Worm (Caenorhabditis elegans) whole organism, early embryonic: ENCODE measurements around the gene K08F4.3.

Source experiments
- B0310.2 ChIP-seq: sonication (generic microtip); optimal IDR thresholded peaks from 2 replicates; lab custom pipeline; 2016; ENCODE audit warnings: mild to moderate bottlenecking, missing genetic modification characterization, missing compliant biosample characterization
- F13C5.2 ChIP-seq: sonication (generic microtip); optimal IDR thresholded peaks from 2 replicates; lab custom pipeline; 2017; ENCODE audit warnings: mild to moderate bottlenecking, missing genetic modification characterization, inconsistent platforms, missing compliant biosample characterization
- aly-1 ChIP-seq: sonication (generic microtip); optimal IDR thresholded peaks from 2 replicates; lab custom pipeline; 2016; ENCODE audit warnings: missing genetic modification characterization, missing compliant biosample characterization
- ama-1 ChIP-seq: fragments of 150-350 bp; optimal IDR thresholded peaks from 2 replicates; lab custom pipeline; 2014
- ceh-13 ChIP-seq: fragments of 200-800 bp; sonication (Bioruptor generic); optimal IDR thresholded peaks from 2 replicates; lab custom pipeline; 2018; ENCODE audit warnings: mild to moderate bottlenecking, missing genetic modification characterization, missing compliant biosample characterization
- ceh-36 ChIP-seq: sonication (generic microtip); optimal IDR thresholded peaks from 2 replicates; lab custom pipeline; 2016; ENCODE audit warnings: missing genetic modification characterization, inconsistent platforms, missing compliant biosample characterization
- ets-7 ChIP-seq: sonication (generic microtip); optimal IDR thresholded peaks from 2 replicates; lab custom pipeline; 2016; ENCODE audit warnings: missing genotype, missing genetic modification characterization, missing compliant biosample characterization
- flt-1 ChIP-seq: fragments of 200-800 bp; sonication (Bioruptor generic); IDR thresholded peaks from 2 replicates; pipeline ENCODE4 v1.3.6; 2022; ENCODE audit warnings: missing genetic modification characterization, missing compliant biosample characterization
- hmbx-1 ChIP-seq: sonication (generic microtip); optimal IDR thresholded peaks from 2 replicates; lab custom pipeline; 2016; ENCODE audit warnings: mild to moderate bottlenecking, missing genetic modification characterization, missing compliant biosample characterization
- hmg-4 ChIP-seq: fragments of 200-800 bp; sonication (Bioruptor generic); optimal IDR thresholded peaks from 2 replicates; lab custom pipeline; 2018; ENCODE audit warnings: mild to moderate bottlenecking, missing genetic modification characterization, missing compliant biosample characterization
- hnd-1 ChIP-seq: sonication (generic microtip); optimal IDR thresholded peaks from 2 replicates; lab custom pipeline; 2016; ENCODE audit warnings: missing genetic modification characterization, missing compliant biosample characterization
- pes-1 ChIP-seq: fragments of 200-800 bp; sonication (Bioruptor generic); IDR thresholded peaks from 2 replicates; pipeline ENCODE4 v1.3.6; 2022; ENCODE audit warnings: missing genetic modification reagents, missing genetic modification characterization, missing compliant biosample characterization
- scrt-1 ChIP-seq: fragments of 200-800 bp; sonication (Bioruptor generic); IDR thresholded peaks from 2 replicates; pipeline ENCODE4 v1.3.6; 2022; ENCODE audit warnings: missing genetic modification characterization, missing compliant biosample characterization
- sea-1 ChIP-seq: fragments of 200-800 bp; sonication (Bioruptor generic); conservative IDR thresholded peaks from 2 replicates; pipeline ENCODE4 v1.3.6; 2022; ENCODE audit warnings: missing genetic modification characterization, missing compliant biosample characterization
- tbx-11 ChIP-seq: fragments of 200-800 bp; sonication (Bioruptor generic); IDR thresholded peaks from 2 replicates; pipeline ENCODE4 v1.3.6; 2022; ENCODE audit warnings: missing genetic modification characterization, missing compliant biosample characterization
- tbx-37 ChIP-seq: fragments of 200-800 bp; sonication (Bioruptor generic); conservative IDR thresholded peaks from 2 replicates; pipeline ENCODE4 v1.3.6; 2022; ENCODE audit warnings: missing genetic modification reagents, missing genetic modification characterization, missing compliant biosample characterization
- tra-4 ChIP-seq: sonication (generic microtip); optimal IDR thresholded peaks from 2 replicates; lab custom pipeline; 2017; ENCODE audit warnings: missing genetic modification characterization, missing compliant biosample characterization

K08F4.3 gene

DNA sequence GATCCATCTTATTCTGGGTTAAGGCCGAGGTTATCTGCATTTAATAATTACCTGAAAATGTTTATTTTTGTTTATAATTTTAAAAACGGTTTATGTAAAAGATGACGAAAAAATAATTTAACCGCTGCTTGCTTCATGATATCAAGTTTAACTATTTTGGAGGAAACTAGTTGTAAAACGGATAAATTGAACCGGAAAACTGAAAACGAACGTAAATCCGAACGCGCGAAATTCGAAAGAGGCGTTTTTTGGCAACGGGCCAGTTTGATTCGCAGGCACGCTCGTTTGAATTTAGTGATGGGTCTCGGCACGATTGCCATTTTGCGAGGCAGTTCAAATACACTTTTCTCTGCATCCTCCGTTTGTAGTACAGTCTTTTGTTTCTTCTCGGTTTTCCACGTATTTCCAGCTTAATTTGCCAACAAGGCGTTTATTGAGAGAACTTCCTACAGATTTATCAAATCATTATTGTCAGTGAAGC lies at the start of gene K08F4.3, which contains the start of gene gtbp-1:
TSS of gene K08F4.3 (plus strand) at position 352 of the 481 bp plus-strand sequence.
TSS of gene gtbp-1 (minus strand) at position 51 of the 481 bp plus-strand sequence.
- TF ChIP-seq ama-1 (lab: Kevin White, UChicago): no peak
- no peak for TF ChIP-seq sea-1 (GFP tag; lab: Robert Waterston, UW)
- TF ChIP-seq tbx-11: no peak
- TF ChIP-seq pes-1: no peak
- no peak for TF ChIP-seq scrt-1 (GFP tag; lab: Robert Waterston, UW)
- TF ChIP-seq F13C5.2 (tag; lab: Kevin White, UChicago): no peak
- no peak for TF ChIP-seq hmbx-1
- TF ChIP-seq tra-4 (tag; lab: Kevin White, UChicago): no peak
- no peak for TF ChIP-seq B0310.2
- TF ChIP-seq ets-7 (tag; lab: Kevin White, UChicago): no peak
- no peak for TF ChIP-seq hnd-1 (tag; lab: Kevin White, UChicago)
- TF ChIP-seq tbx-37: no peak
- TF ChIP-seq ceh-36: no peak
- no peak for TF ChIP-seq flt-1 (GFP tag; lab: Robert Waterston, UW)

DNA sequence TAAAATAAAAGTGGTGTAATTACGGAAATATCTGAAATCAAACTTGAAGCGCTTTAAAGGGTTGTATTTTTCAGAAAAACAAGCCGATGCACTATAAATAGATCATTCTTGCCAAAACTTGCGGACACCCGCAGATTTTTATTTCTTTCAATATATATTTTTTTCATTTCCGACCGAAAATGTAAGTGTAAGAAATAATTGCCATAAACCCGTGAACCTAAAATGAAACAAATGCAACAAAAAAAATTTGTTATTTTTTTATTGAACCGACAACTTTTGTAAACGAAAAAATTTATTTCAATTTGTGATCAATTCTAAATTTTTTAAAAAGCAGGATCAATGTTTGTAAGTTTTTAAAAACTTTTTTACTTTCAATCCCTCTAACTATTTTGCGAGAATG lies 48.2 kb upstream of the K08F4.3 start, which contains the start of gene W01B6.6:
TSS of gene W01B6.6 (plus strand) at position 301 of the 400 bp plus-strand sequence.
- TF ChIP-seq tbx-37: no peak
- TF ChIP-seq ama-1 (lab: Kevin White, UChicago): no peak
- TF ChIP-seq ceh-13: no peak
- no peak for TF ChIP-seq hmbx-1
- no peak for TF ChIP-seq hnd-1 (tag; lab: Kevin White, UChicago)
- no peak for TF ChIP-seq ets-7 (tag; lab: Kevin White, UChicago)
- no peak for TF ChIP-seq scrt-1 (GFP tag; lab: Robert Waterston, UW)
- no peak for TF ChIP-seq F13C5.2 (tag; lab: Kevin White, UChicago)
- TF ChIP-seq hmg-4 (GFP tag; lab: Kevin White, UChicago): no peak
- TF ChIP-seq ceh-36: no peak

DNA sequence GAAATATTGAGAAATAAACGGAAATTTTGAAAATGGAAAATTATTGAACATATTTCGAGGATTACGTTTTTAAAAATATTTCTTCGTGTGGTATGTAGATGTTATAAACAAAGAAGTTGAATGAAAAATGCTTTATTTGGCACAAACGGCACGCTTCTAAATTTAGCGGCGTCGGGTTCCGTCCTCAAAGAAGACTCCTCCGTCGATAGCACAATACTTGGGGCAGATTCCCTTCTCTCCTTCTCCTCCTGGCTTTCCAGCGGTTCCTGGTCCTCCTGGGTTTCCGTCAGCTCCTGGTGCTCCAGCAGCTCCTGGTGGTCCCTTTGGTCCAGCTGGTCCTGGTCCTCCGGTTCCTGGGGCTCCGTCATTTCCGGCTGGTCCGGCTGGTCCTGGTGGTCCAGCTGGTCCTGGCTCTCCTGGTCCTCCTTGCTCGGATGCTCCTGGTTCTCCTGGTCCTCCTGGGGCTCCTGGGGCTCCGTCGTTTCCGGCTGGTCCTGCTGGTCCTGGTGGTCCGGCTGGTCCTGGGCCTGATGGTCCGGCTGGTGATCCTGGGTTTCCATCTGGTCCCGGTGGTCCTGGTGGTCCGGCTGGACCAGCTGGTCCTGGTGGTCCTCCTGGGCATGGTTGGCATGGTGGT lies 44.6 kb upstream of the K08F4.3 start, which contains the start of gene W01B6.8:
TSS of gene W01B6.8 (minus strand) at position 51 of the 637 bp plus-strand sequence.
- TF ChIP-seq sea-1 (GFP tag; lab: Robert Waterston, UW) (0 out of 2 replicates have a peak, but pooled peaks have one; percentile 56), aly-1 (tag; lab: Kevin White, UChicago) (no peak)

DNA sequence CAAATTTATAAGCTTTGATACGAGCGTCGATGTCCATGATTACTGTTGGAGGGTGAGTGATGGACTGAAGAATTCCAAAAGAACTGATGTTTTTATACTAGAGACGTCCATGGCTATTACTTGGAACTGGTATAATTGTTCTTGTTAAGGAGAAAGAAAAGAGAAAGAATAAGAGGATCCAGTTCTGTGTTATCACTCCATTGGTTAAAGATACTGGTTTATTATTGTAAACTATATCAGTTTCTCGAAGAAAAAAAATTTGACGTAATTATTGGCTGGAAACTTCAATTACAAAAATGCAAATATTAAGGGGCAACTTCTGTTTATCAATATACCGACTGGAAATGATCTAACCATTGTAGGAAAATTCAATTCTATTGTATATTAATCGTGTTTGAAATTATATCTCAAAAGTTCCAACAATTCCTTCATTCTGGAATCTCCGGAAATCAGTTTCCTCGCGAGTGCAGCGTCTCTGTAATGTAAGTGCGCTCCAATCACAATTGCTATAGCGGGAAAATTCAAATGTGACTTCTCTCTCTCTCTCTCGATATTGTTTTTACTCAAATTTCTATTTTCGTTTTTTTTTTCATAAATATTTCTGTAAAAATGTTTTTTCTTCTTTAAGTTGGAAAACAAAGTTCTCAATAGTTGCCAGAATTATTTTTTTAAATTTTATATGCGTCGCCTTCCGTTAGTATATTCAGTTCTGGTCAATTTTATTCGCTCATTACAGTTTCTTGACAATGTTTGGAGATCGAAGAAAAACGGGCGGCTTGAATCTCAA lies 43.5 kb upstream of the K08F4.3 start, which contains the start of the genes col-2 and ndc-80:
TSS of gene col-2 (minus strand) at position 51 of the 787 bp plus-strand sequence.
TSS of gene ndc-80 (plus strand) at position 737 of the 787 bp plus-strand sequence.
- TF ChIP-seq B0310.2 (no peak), F13C5.2 (tag; lab: Kevin White, UChicago) (peak; percentile 48)

DNA sequence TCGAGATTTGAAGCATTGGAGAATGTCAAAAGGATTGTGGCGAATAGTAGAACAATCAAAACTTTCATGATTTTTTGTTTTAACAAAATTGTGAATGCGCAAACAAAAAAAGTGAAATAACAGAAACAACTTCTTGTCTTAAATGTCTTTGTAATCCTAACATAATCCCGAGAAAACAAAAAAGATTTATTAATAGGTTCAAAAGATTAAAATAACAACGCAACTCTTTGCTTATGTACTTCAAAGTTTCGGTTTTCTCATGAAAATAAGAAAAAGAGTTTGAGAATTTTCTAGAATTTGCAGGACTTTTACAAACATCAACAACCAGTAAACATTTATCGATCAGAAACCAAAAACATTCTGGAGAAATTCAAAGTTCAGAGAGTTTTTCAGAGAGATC lies 39.3 kb upstream of the K08F4.3 start, which contains the start of gene ttr-39:
TSS of gene ttr-39 (minus strand) at position 101 of the 400 bp plus-strand sequence.
- TF ChIP-seq aly-1 (tag; lab: Kevin White, UChicago) (no peak), hmg-4 (GFP tag; lab: Kevin White, UChicago) (no peak), pes-1 (no peak), scrt-1 (GFP tag; lab: Robert Waterston, UW) (no peak), ceh-36 (no peak), tbx-37 (no peak), sea-1 (GFP tag; lab: Robert Waterston, UW) (no peak), B0310.2 (no peak), hmbx-1 (no peak)

DNA sequence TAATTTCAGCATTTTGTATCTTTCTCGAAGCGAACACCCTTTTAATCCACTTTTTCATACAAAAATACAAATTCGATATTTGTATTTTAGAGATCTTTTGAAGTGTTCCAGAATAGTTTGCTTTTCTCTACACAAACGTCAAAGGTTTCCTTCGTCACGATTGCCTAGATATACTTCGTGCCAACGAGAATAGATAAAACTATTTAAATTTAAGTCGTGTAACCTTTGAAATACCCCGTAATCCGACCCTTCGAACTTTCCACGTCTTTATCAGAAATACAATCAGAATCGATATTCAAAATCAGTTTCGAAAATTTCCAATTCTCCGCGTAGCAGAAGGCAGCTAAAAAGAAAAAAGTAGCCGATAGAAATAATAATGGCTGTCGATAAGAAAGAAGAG lies 38.7 kb upstream of the K08F4.3 start, which contains the start of gene ttbk-5:
TSS of gene ttbk-5 (plus strand) at position 301 of the 400 bp plus-strand sequence.
- TF ChIP-seq tbx-37 (no peak), ama-1 (lab: Kevin White, UChicago) (no peak), tbx-11 (no peak), aly-1 (tag; lab: Kevin White, UChicago) (no peak), F13C5.2 (tag; lab: Kevin White, UChicago) (no peak), tra-4 (tag; lab: Kevin White, UChicago) (no peak), scrt-1 (GFP tag; lab: Robert Waterston, UW) (no peak), ceh-36 (no peak)

DNA sequence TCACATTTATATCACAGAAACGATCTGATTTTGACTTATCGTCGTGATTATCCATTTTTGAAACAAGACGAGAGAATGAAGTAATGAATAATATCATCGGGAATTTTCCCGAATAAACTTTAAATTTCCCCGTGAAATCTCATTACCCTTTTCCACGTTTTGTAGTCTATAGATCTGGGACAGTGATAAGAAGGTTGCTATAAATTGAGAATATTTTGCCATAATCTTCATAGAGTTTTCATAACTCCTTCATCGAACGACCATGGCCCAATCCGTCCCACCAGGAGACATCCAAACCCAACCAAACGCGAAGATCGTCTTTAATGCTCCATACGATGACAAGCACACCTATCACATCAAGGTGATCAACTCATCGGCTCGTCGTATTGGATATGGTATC lies 33.9 kb upstream of the K08F4.3 start, which contains the start of the genes C04G2.5 and msp-36:
TSS of gene C04G2.5 (minus strand) at position 101 of the 400 bp plus-strand sequence.
TSS of gene msp-36 (plus strand) at position 263 of the 400 bp plus-strand sequence.
- TF ChIP-seq flt-1 (GFP tag; lab: Robert Waterston, UW) (no peak), tbx-11 (no peak), hnd-1 (tag; lab: Kevin White, UChicago) (no peak), tra-4 (tag; lab: Kevin White, UChicago) (no peak), ceh-13 (no peak), pes-1 (no peak), aly-1 (tag; lab: Kevin White, UChicago) (no peak), hmbx-1 (no peak), ets-7 (tag; lab: Kevin White, UChicago) (no peak), sea-1 (GFP tag; lab: Robert Waterston, UW) (no peak), ceh-36 (no peak), ama-1 (lab: Kevin White, UChicago) (no peak), B0310.2 (no peak), F13C5.2 (tag; lab: Kevin White, UChicago) (no peak), scrt-1 (GFP tag; lab: Robert Waterston, UW) (no peak), tbx-37 (no peak), hmg-4 (GFP tag; lab: Kevin White, UChicago) (no peak)
